Worm (Caenorhabditis elegans): Measurements from ENCODE around the gene asm-3.

DNA sequence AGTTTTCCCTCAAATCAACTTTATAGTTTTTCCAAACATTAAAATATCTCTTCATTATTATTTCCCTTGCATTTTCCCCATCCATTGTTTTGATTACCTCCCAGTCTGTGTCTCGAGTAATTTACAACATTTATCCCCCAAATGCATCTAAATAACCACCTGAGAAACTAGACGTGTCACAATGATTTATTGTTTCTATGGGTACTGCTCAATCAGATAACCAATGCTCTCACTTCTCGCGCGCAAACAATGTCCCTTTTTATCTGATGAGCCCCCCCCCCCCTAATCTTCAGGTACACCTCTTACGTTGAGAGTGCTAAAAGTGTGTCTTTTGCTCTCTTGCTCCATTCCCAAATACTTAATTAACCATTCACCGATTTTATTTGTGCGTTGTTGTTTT lies 30.4 kb upstream of the asm-3 start:
- TF ChIP-seq T22C8.4 (GFP tag; IDR thresholded peaks at IDR 0.05) (no peak), klf-2 (GFP tag; conservative IDR thresholded peaks at IDR 0.05) (no peak), flt-1 (GFP tag; IDR thresholded peaks at IDR 0.05) (no peak), tab-1 (GFP tag; IDR thresholded peaks at IDR 0.05) (no peak)
